Worm (Caenorhabditis elegans): ENCODE data around the gene lsm-3.

The lsm-3 gene

DNA sequence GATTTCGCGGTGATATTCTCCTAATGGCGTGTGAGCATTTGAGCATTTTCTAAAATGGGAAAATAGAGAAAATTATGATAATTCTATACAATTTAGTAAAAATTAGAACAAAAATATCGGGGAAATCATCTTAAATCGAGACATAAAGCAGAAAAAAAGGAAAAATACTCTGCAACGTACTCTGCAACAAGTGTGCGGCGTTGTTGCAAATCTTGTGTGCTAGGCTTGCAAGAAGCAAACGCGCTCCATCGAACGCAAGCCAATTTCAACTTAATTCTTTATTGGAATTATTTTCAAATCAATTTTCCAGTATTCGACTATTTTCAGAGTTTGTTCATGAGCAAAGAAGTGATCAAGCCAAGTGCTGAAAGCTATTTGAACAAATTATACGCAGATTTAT lies 960 bp upstream of the lsm-3 start, which contains the start of the genes Y62E10A.20, Y62E10A.23 and mdt-9:
TSS of gene Y62E10A.20 (minus strand) at position 49 of the 400 bp plus-strand sequence.
TSS of gene Y62E10A.23 (plus strand) at position 282 of the 400 bp plus-strand sequence.
TSS of gene mdt-9 (plus strand) at position 338 of the 400 bp plus-strand sequence.
- TF ChIP-seq ceh-22 (tag; optimal IDR thresholded peaks at IDR 0.05) (no peak), pat-9 (tag; optimal IDR thresholded peaks at IDR 0.05) (peak; percentile 67), hlh-30 (tag; optimal IDR thresholded peaks at IDR 0.05; ENCODE audit: insufficient read depth) (peak; percentile 2), madf-2 (tag; optimal IDR thresholded peaks at IDR 0.05) (peak; percentile 40), nhr-232 (tag; optimal IDR thresholded peaks at IDR 0.05) (no peak), dmd-4 (tag; optimal IDR thresholded peaks at IDR 0.05; ENCODE audit: borderline replicate concordance) (no peak), sox-4 (tag; optimal IDR thresholded peaks at IDR 0.05) (peak; percentile 59), fax-1 (tag; optimal IDR thresholded peaks at IDR 0.05) (peak; percentile 91), odd-2 (tag; optimal IDR thresholded peaks at IDR 0.05) (peak; percentile 25), ceh-9 (tag; optimal IDR thresholded peaks at IDR 0.05) (no peak), hlh-13 (GFP tag; optimal IDR thresholded peaks at IDR 0.05) (no peak), pha-2 (tag; optimal IDR thresholded peaks at IDR 0.05) (peak; percentile 54), hlh-6 (tag; optimal IDR thresholded peaks at IDR 0.05) (no peak), mec-3 (tag; optimal IDR thresholded peaks at IDR 0.05; ENCODE audit: borderline replicate concordance) (no peak), K02D7.2 (tag; optimal IDR thresholded peaks at IDR 0.05) (peak; percentile 52), C08G9.2 (tag; optimal IDR thresholded peaks at IDR 0.05) (peak; percentile 55), dve-1 (tag; optimal IDR thresholded peaks at IDR 0.05) (peak; percentile 64), ceh-24 (tag; optimal IDR thresholded peaks at IDR 0.05) (peak; percentile 14), pha-4 (tag; optimal IDR thresholded peaks at IDR 0.05) (no peak), ref-2 (tag; optimal IDR thresholded peaks at IDR 0.05) (peak; percentile 77), syd-9 (tag; optimal IDR thresholded peaks at IDR 0.05) (peak; percentile 47), pax-1 (tag; optimal IDR thresholded peaks at IDR 0.05) (peak; percentile 24), npax-4 (tag; optimal IDR thresholded peaks at IDR 0.05) (peak; percentile 35), ceh-30 (tag; optimal IDR thresholded peaks at IDR 0.05) (no peak), C38D4.7 (GFP tag; optimal IDR thresholded peaks at IDR 0.05) (peak; percentile 57), hlh-15 (tag; optimal IDR thresholded peaks at IDR 0.05) (peak; percentile 49), rnt-1 (tag; optimal IDR thresholded peaks at IDR 0.05) (peak; percentile 45), unc-3 (GFP tag; conservative IDR thresholded peaks at IDR 0.05) (peak; percentile 70; the same call in 1 of the 2 replicates), unc-3 (tag; optimal IDR thresholded peaks at IDR 0.05) (peak; percentile 68), elt-2 (tag; optimal IDR thresholded peaks at IDR 0.05) (peak; percentile 80), ceh-18 (tag; optimal IDR thresholded peaks at IDR 0.05) (peak; percentile 46), F13H6.1 (tag; optimal IDR thresholded peaks at IDR 0.05) (peak; percentile 28), ahr-1 (tag; optimal IDR thresholded peaks at IDR 0.05) (peak; percentile 36), pag-3 (tag; optimal IDR thresholded peaks at IDR 0.05; ENCODE audit: borderline replicate concordance) (no peak), unc-86 (tag; optimal IDR thresholded peaks at IDR 0.05) (peak; percentile 55), zip-5 (tag; optimal IDR thresholded peaks at IDR 0.05) (peak; percentile 33), ztf-16 (tag; optimal IDR thresholded peaks at IDR 0.05) (peak; percentile 61), ceh-2 (tag; optimal IDR thresholded peaks at IDR 0.05) (peak; percentile 39), K09A11.1 (tag; optimal IDR thresholded peaks at IDR 0.05; ENCODE audit: insufficient read depth) (peak; percentile 77), lim-6 (tag; optimal IDR thresholded peaks at IDR 0.05) (no peak), pqm-1 (tag; optimal IDR thresholded peaks at IDR 0.05) (no peak), ceh-6 (GFP tag; optimal IDR thresholded peaks at IDR 0.05) (peak; percentile 58), pros-1 (tag; optimal IDR thresholded peaks at IDR 0.05) (peak; percentile 42), hlh-8 (tag; optimal IDR thresholded peaks at IDR 0.05) (peak; percentile 60), elt-4 (tag; optimal IDR thresholded peaks at IDR 0.05) (no peak), unc-42 (tag; optimal IDR thresholded peaks at IDR 0.05) (peak; percentile 89), ceh-19 (GFP tag; optimal IDR thresholded peaks at IDR 0.05) (peak; percentile 70), nfya-1 (tag; optimal IDR thresholded peaks at IDR 0.05) (peak; percentile 84), che-1 (tag; optimal IDR thresholded peaks at IDR 0.05) (peak; percentile 42), tbx-7 (tag; optimal IDR thresholded peaks at IDR 0.05) (peak; percentile 10), unc-55 (GFP tag; optimal IDR thresholded peaks at IDR 0.05) (peak; percentile 4), tbx-2 (tag; optimal IDR thresholded peaks at IDR 0.05) (peak; percentile 67), ttx-3 (tag; optimal IDR thresholded peaks at IDR 0.05) (peak; percentile 63)

All from whole organism, late embryonic.